Fruit fly (Drosophila melanogaster) whole organism, embryonic: ENCODE results near the gene CG12224.

Source experiments
- Blimp-1 ChIP-seq: fragments of 200-800 bp; sonication (Bioruptor generic); optimal IDR thresholded peaks from 3 replicates; lab custom pipeline; 2018; ENCODE audit warnings: missing biosample characterization, missing genetic modification characterization, mild to moderate bottlenecking, moderate library complexity, missing genetic modification reagents
- CG10543 ChIP-seq: fragments of 200-800 bp; sonication (Bioruptor generic); optimal IDR thresholded peaks from 3 replicates; lab custom pipeline; 2017; ENCODE audit warnings: missing biosample characterization, mild to moderate bottlenecking, missing genetic modification characterization, moderate library complexity
- CG10654 ChIP-seq: fragments of 200-800 bp; sonication (Bioruptor generic); optimal IDR thresholded peaks from 2 replicates; lab custom pipeline; 2016; ENCODE audit warnings: missing biosample characterization, missing genetic modification characterization
- CG11085 ChIP-seq: fragments of 200-800 bp; sonication (Bioruptor generic); IDR thresholded peaks from 2 replicates; pipeline ENCODE4 v1.3.6; 2022; ENCODE audit warnings: missing biosample characterization, missing genetic modification characterization
- CG11560 ChIP-seq: fragments of 200-800 bp; sonication (Bioruptor generic); IDR thresholded peaks from 3 replicates; pipeline ENCODE4 v1.3.6; 2022; ENCODE audit warnings: missing biosample characterization, missing genetic modification characterization
- CG11696 ChIP-seq: fragments of 200-800 bp; sonication (Bioruptor generic); IDR thresholded peaks from 2 replicates; pipeline ENCODE4 v1.3.6; 2022; ENCODE audit warnings: missing biosample characterization, missing genetic modification characterization
- CG12744 ChIP-seq: fragments of 200-800 bp; sonication (Bioruptor generic); optimal IDR thresholded peaks from 2 replicates; lab custom pipeline; 2016; ENCODE audit warnings: missing biosample characterization, missing genetic modification characterization
- CG14965 ChIP-seq: fragments of 200-800 bp; sonication (Bioruptor generic); optimal IDR thresholded peaks from 2 replicates; lab custom pipeline; 2016; ENCODE audit warnings: missing biosample characterization, missing genetic modification characterization, borderline replicate concordance
- CG15011 ChIP-seq: fragments of 200-800 bp; sonication (Bioruptor generic); optimal IDR thresholded peaks from 3 replicates; lab custom pipeline; 2018; ENCODE audit warnings: missing biosample characterization, mild to moderate bottlenecking, missing genetic modification characterization
- CG15269 ChIP-seq: fragments of 200-800 bp; sonication (Bioruptor generic); optimal IDR thresholded peaks from 2 replicates; lab custom pipeline; 2018; ENCODE audit warnings: missing biosample characterization, mild to moderate bottlenecking, missing genetic modification characterization, moderate library complexity
- CG18476 ChIP-seq: fragments of 200-800 bp; sonication (Bioruptor generic); optimal IDR thresholded peaks from 2 replicates; lab custom pipeline; 2016; ENCODE audit warnings: missing biosample characterization, mild to moderate bottlenecking, missing genetic modification characterization
- CG2202 ChIP-seq: fragments of 200-800 bp; sonication (Bioruptor generic); optimal IDR thresholded peaks from 2 replicates; lab custom pipeline; 2018; ENCODE audit warnings: missing biosample characterization, mild to moderate bottlenecking, missing genetic modification characterization
- CG32767 ChIP-seq: fragments of 200-800 bp; sonication (Bioruptor generic); IDR thresholded peaks from 2 replicates; pipeline ENCODE4 v1.3.6; 2022; ENCODE audit warnings: missing biosample characterization, missing genetic modification characterization
- CG33557 ChIP-seq: fragments of 200-800 bp; sonication (Bioruptor generic); optimal IDR thresholded peaks from 2 replicates; lab custom pipeline; 2019; ENCODE audit warnings: missing biosample characterization, mild to moderate bottlenecking, missing genetic modification characterization, moderate library complexity
- CG4820 ChIP-seq: fragments of 200-800 bp; sonication (Bioruptor generic); optimal IDR thresholded peaks from 3 replicates; lab custom pipeline; 2016; ENCODE audit warnings: missing biosample characterization, missing genetic modification characterization
- CG6791 ChIP-seq: fragments of 200-800 bp; sonication (Bioruptor generic); IDR thresholded peaks from 3 replicates; pipeline ENCODE4 v1.3.6; 2022; ENCODE audit warnings: missing biosample characterization, missing genetic modification characterization; ENCODE audit not compliant: partially characterized antibody
- CTCF ChIP-seq: fragments of 200-800 bp; sonication (Bioruptor generic); optimal IDR thresholded peaks from 2 replicates; lab custom pipeline; 2017; ENCODE audit warnings: missing biosample characterization, mild to moderate bottlenecking, missing genetic modification characterization, moderate library complexity
- CkIIα-i1 ChIP-seq: fragments of 200-800 bp; sonication (Bioruptor generic); IDR thresholded peaks from 2 replicates; pipeline ENCODE4 v1.3.6; 2022; ENCODE audit warnings: missing biosample characterization, missing genetic modification characterization
- Dbx ChIP-seq: fragments of 200-800 bp; sonication (Bioruptor generic); IDR thresholded peaks from 3 replicates; pipeline ENCODE4 v1.3.6; 2022; ENCODE audit warnings: missing biosample characterization, missing genetic modification characterization
- Dek ChIP-seq: fragments of 200-800 bp; sonication (Bioruptor generic); optimal IDR thresholded peaks from 3 replicates; lab custom pipeline; 2019; ENCODE audit warnings: missing biosample characterization, mild to moderate bottlenecking, missing genetic modification characterization, moderate library complexity
- Hmr ChIP-seq: fragments of 200-800 bp; sonication (Bioruptor generic); optimal IDR thresholded peaks from 3 replicates; lab custom pipeline; 2017; ENCODE audit warnings: mild to moderate bottlenecking, missing biosample characterization, missing genetic modification reagents, missing genetic modification characterization
- Optix ChIP-seq: fragments of 200-800 bp; sonication (Bioruptor generic); IDR thresholded peaks from 3 replicates; pipeline ENCODE4 v1.3.6; 2022; ENCODE audit warnings: missing biosample characterization, missing genetic modification characterization
- Six4 ChIP-seq: fragments of 200-800 bp; sonication (Bioruptor generic); optimal IDR thresholded peaks from 2 replicates; lab custom pipeline; 2016; ENCODE audit warnings: missing biosample characterization, missing genetic modification characterization
- Taf1 ChIP-seq: fragments of 200-800 bp; sonication (Bioruptor generic); IDR thresholded peaks from 2 replicates; pipeline ENCODE4 v1.3.6; 2022; ENCODE audit warnings: missing biosample characterization, missing genetic modification characterization
- Tbp ChIP-seq: fragments of >200 bp; optimal IDR thresholded peaks from 2 replicates; lab custom pipeline; 2018; ENCODE audit warnings: missing biosample characterization, missing genetic modification characterization
- YL-1 ChIP-seq: fragments of 200-800 bp; sonication (Bioruptor generic); optimal IDR thresholded peaks from 3 replicates; lab custom pipeline; 2017; ENCODE audit warnings: missing biosample characterization, mild to moderate bottlenecking, missing genetic modification characterization
- amos ChIP-seq: fragments of 200-800 bp; sonication (Bioruptor generic); IDR thresholded peaks from 2 replicates; pipeline ENCODE4 v1.3.6; 2022; ENCODE audit warnings: missing biosample characterization, missing genetic modification characterization; ENCODE audit not compliant: partially characterized antibody
- ara ChIP-seq: fragments of 200-800 bp; sonication (Bioruptor generic); IDR thresholded peaks from 2 replicates; pipeline ENCODE4 v1.3.6; 2022; ENCODE audit warnings: missing biosample characterization, missing genetic modification characterization
- cato ChIP-seq: fragments of 200-800 bp; sonication (Bioruptor generic); optimal IDR thresholded peaks from 2 replicates; lab custom pipeline; 2016; ENCODE audit warnings: missing biosample characterization, missing genetic modification characterization, borderline replicate concordance
- chinmo ChIP-seq: fragments of 200-800 bp; sonication (Bioruptor generic); IDR thresholded peaks from 4 replicates; pipeline ENCODE4 v1.3.6; 2022; ENCODE audit warnings: missing biosample characterization, missing genetic modification characterization; ENCODE audit not compliant: partially characterized antibody
- esg ChIP-seq: fragments of 200-800 bp; sonication (Bioruptor generic); conservative IDR thresholded peaks from 2 replicates; pipeline ENCODE4 v1.3.6; 2022; ENCODE audit warnings: missing biosample characterization, missing genetic modification characterization
- grau ChIP-seq: fragments of 200-800 bp; optimal IDR thresholded peaks from 3 replicates; lab custom pipeline; 2019; ENCODE audit warnings: missing biosample characterization, mild to moderate bottlenecking, missing genetic modification characterization, moderate library complexity
- gsb-n ChIP-seq: fragments of 200-800 bp; sonication (Bioruptor generic); optimal IDR thresholded peaks from 3 replicates; lab custom pipeline; 2018; ENCODE audit warnings: missing biosample characterization, mild to moderate bottlenecking, missing genetic modification characterization
- her ChIP-seq: fragments of 200-800 bp; sonication (Bioruptor generic); optimal IDR thresholded peaks from 2 replicates; lab custom pipeline; 2016; ENCODE audit warnings: missing biosample characterization, missing genetic modification characterization
- klu ChIP-seq: fragments of 200-800 bp; sonication (Bioruptor generic); IDR thresholded peaks from 2 replicates; pipeline ENCODE4 v1.3.6; 2022; ENCODE audit warnings: missing biosample characterization, missing genetic modification characterization
- kni ChIP-seq: fragments of 200-800 bp; sonication (Bioruptor generic); optimal IDR thresholded peaks from 3 replicates; lab custom pipeline; 2017; ENCODE audit warnings: mild to moderate bottlenecking, missing biosample characterization, missing genetic modification reagents, missing genetic modification characterization
- lab ChIP-seq: fragments of 200-800 bp; sonication (Bioruptor generic); optimal IDR thresholded peaks from 3 replicates; lab custom pipeline; 2017; ENCODE audit warnings: missing biosample characterization, missing genetic modification characterization, mild to moderate bottlenecking, moderate library complexity, missing genetic modification reagents
- org-1 ChIP-seq: fragments of 200-800 bp; sonication (Bioruptor generic); optimal IDR thresholded peaks from 2 replicates; lab custom pipeline; 2017; ENCODE audit warnings: missing biosample characterization, missing genetic modification characterization
- pb ChIP-seq: fragments of 200-800 bp; sonication (Bioruptor generic); optimal IDR thresholded peaks from 3 replicates; lab custom pipeline; 2016; ENCODE audit warnings: missing biosample characterization, missing genetic modification characterization
- phol ChIP-seq: fragments of 200-800 bp; sonication (Bioruptor generic); optimal IDR thresholded peaks from 3 replicates; lab custom pipeline; 2018; ENCODE audit warnings: missing biosample characterization, mild to moderate bottlenecking, missing genetic modification characterization, moderate library complexity
- pnt ChIP-seq: fragments of 200-800 bp; sonication (Bioruptor generic); optimal IDR thresholded peaks from 3 replicates; lab custom pipeline; 2016; ENCODE audit warnings: missing biosample characterization, missing genetic modification characterization
- pzg ChIP-seq: fragments of 200-800 bp; sonication (Bioruptor generic); optimal IDR thresholded peaks from 3 replicates; lab custom pipeline; 2018; ENCODE audit warnings: missing biosample characterization, mild to moderate bottlenecking, missing genetic modification characterization, moderate library complexity
- ro ChIP-seq: fragments of 200-800 bp; sonication (Bioruptor generic); IDR thresholded peaks from 2 replicates; pipeline ENCODE4 v1.3.6; 2022; ENCODE audit warnings: missing biosample characterization, missing genetic modification characterization
- run ChIP-seq: fragments of 200-800 bp; sonication (Bioruptor generic); optimal IDR thresholded peaks from 3 replicates; lab custom pipeline; 2018; ENCODE audit warnings: missing biosample characterization, mild to moderate bottlenecking, missing genetic modification characterization
- schlank ChIP-seq: fragments of 200-800 bp; sonication (Bioruptor generic); optimal IDR thresholded peaks from 2 replicates; lab custom pipeline; 2018; ENCODE audit warnings: missing biosample characterization, mild to moderate bottlenecking, missing genetic modification characterization
- sens ChIP-seq: fragments of 200-800 bp; sonication (Bioruptor generic); peaks from one replicate; lab custom pipeline; 2016; ENCODE audit warnings: missing biosample characterization, missing genetic modification characterization
- ssp ChIP-seq: fragments of 200-800 bp; sonication (Bioruptor generic); IDR thresholded peaks from 2 replicates; pipeline ENCODE4 v1.3.6; 2022; ENCODE audit warnings: missing biosample characterization, missing genetic modification characterization
- stc ChIP-seq: fragments of 200-800 bp; sonication (Bioruptor generic); IDR thresholded peaks from 2 replicates; pipeline ENCODE4 v1.3.6; 2022; ENCODE audit warnings: missing biosample characterization, missing genetic modification characterization
- stwl ChIP-seq: fragments of 200-800 bp; sonication (Bioruptor generic); optimal IDR thresholded peaks from 3 replicates; lab custom pipeline; 2018; ENCODE audit warnings: missing biosample characterization, mild to moderate bottlenecking, missing genetic modification characterization, moderate library complexity
- tin ChIP-seq: fragments of 200-800 bp; sonication (Bioruptor generic); optimal IDR thresholded peaks from 3 replicates; lab custom pipeline; 2016; ENCODE audit warnings: missing biosample characterization, missing genetic modification characterization
- tll ChIP-seq, 2 experiments: fragments of 200-800 bp in 1 of 2; fragments of >200 bp in 1 of 2; sonication (Bioruptor generic) in 1 of 2; optimal IDR thresholded peaks; 2 replicates each; lab custom pipeline; 2017 to 2019; ENCODE audit warnings: missing biosample characterization in 2 of 2, missing genetic modification characterization in 2 of 2, mild to moderate bottlenecking in 1 of 2, moderate library complexity in 1 of 2
- zf30C ChIP-seq: fragments of 200-800 bp; sonication (Bioruptor generic); optimal IDR thresholded peaks from 3 replicates; lab custom pipeline; 2018; ENCODE audit warnings: missing biosample characterization, mild to moderate bottlenecking, missing genetic modification characterization

CG12224 gene

DNA sequence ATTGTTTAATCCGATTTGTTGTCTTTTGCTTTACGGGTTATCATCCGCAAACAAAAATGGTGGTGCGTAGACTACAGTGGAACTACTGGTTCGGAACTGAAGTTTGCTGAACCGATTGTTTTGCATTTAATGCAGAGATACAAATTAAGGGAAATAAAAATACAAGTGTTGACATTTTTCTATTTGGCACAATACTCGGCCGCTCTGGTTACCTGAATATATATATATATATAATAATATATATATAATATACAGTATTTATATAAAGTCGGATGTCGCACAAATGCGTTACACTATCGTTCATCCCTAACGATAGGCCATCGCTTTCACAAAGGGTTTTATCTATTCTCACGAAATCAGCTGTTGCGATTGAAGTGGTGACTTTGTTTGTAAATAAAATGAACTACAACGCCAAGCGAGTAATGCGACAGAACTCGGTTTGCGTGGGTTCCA, 35.0 kb upstream of the CG12224 start, which contains the start of the genes DCAF12 and Spt3 (continued):
- TF ChIP-seq Hmr (GFP tag; lab: Kevin White, UChicago) = no peak
- no peak for TF ChIP-seq CTCF (GFP tag; lab: Kevin White, UChicago)
- no peak for TF ChIP-seq Tbp (GFP tag; lab: Kevin White, UChicago)
- TF ChIP-seq Optix = no peak
- TF ChIP-seq Taf1 (GFP tag; lab: Robert Waterston, UW) = no peak
- no peak for TF ChIP-seq CG15269
- no peak for TF ChIP-seq org-1 (GFP tag; lab: Kevin White, UChicago)
- no peak for TF ChIP-seq zf30C
- TF ChIP-seq CG18476 = no peak
- TF ChIP-seq cato (GFP tag; lab: Kevin White, UChicago) = no peak
- peak in 1 of 2 experiments; percentile 59 for TF ChIP-seq tll (GFP tag; optimal IDR thresholded peaks at IDR 0.05; lab: Kevin White, UChicago)
- peak; percentile 40 for TF ChIP-seq CG10654 (GFP tag; lab: Kevin White, UChicago)
- TF ChIP-seq CG11560 (tag; lab: Robert Waterston, UW) = no peak
- no peak for TF ChIP-seq ro
- peak; percentile 79 for TF ChIP-seq grau (tag; lab: Kevin White, UChicago)
- no peak for TF ChIP-seq CkIIα-i1 (GFP tag; lab: Robert Waterston, UW)
- peak; percentile 67 for TF ChIP-seq CG10543 (GFP tag; lab: Kevin White, UChicago)
- no peak for TF ChIP-seq kni
- no peak for TF ChIP-seq esg (GFP tag; lab: Robert Waterston, UW)
- peak; percentile 48 for TF ChIP-seq Blimp-1 (GFP tag; lab: Kevin White, UChicago)
- TF ChIP-seq phol (tag; lab: Kevin White, UChicago) = peak; percentile 94
- no peak for TF ChIP-seq ara (GFP tag; lab: Robert Waterston, UW)
- TF ChIP-seq stwl (tag; lab: Kevin White, UChicago) = peak; percentile 82
- peak; percentile 5 for TF ChIP-seq YL-1 (GFP tag; lab: Kevin White, UChicago)
- peak; percentile 5 for TF ChIP-seq CG2202
- TF ChIP-seq CG6791 (GFP tag; lab: Robert Waterston, UW) = peak; percentile 81
- TF ChIP-seq CG12744 (GFP tag; lab: Kevin White, UChicago) = no peak
- TF ChIP-seq CG11085 (GFP tag; lab: Robert Waterston, UW) = no peak
- TF ChIP-seq Dek (tag; lab: Kevin White, UChicago) = peak; percentile 55
- TF ChIP-seq gsb-n (tag; lab: Kevin White, UChicago) = no peak
- peak; percentile 61 for TF ChIP-seq CG33557 (GFP tag; lab: Kevin White, UChicago)
- peak; percentile 37 for TF ChIP-seq pzg (GFP tag; lab: Kevin White, UChicago)
- no peak for TF ChIP-seq CG11696
- TF ChIP-seq stc (GFP tag; lab: Robert Waterston, UW) = no peak
- TF ChIP-seq her (GFP tag; lab: Kevin White, UChicago) = no peak
- no peak for TF ChIP-seq CG32767
- peak; percentile 25 for TF ChIP-seq Six4 (GFP tag; lab: Kevin White, UChicago)
- TF ChIP-seq lab = peak; percentile 63
- TF ChIP-seq chinmo (GFP tag; lab: Robert Waterston, UW) = peak; percentile 81; the same call in 2 of the 4 replicates
- no peak for TF ChIP-seq klu (GFP tag; lab: Robert Waterston, UW)
- no peak for TF ChIP-seq sens (GFP tag; lab: Kevin White, UChicago)
- TF ChIP-seq tin (GFP tag; lab: Kevin White, UChicago) = peak; percentile 12
- TF ChIP-seq ssp = peak; percentile 47
- no peak for TF ChIP-seq CG14965 (GFP tag; lab: Kevin White, UChicago)
- peak; percentile 49; the same call in 1 of the 3 replicates for TF ChIP-seq Dbx (GFP tag; lab: Robert Waterston, UW)
- no peak for TF ChIP-seq CG4820 (GFP tag; lab: Kevin White, UChicago)
- no peak for TF ChIP-seq schlank (tag; lab: Kevin White, UChicago)
- no peak for TF ChIP-seq run (tag; lab: Kevin White, UChicago)
- no peak for TF ChIP-seq CG15011 (GFP tag; lab: Kevin White, UChicago)
- TF ChIP-seq amos (GFP tag; lab: Robert Waterston, UW) = peak; percentile 88
- no peak for TF ChIP-seq pb
- TF ChIP-seq pnt (GFP tag; lab: Kevin White, UChicago) = no peak
